Fruit fly (Drosophila melanogaster) whole organism, embryonic: ENCODE results near the gene CG15024.
A peak's percentile ranks its signal among the peaks of the same experiment; 100 is the strongest.

Experiments used
- Bdp1 ChIP-seq: fragments of 200-800 bp; sonication (Bioruptor generic); optimal IDR thresholded peaks from 3 replicates; lab custom pipeline; 2016; ENCODE audit warnings: missing biosample characterization, missing genetic modification characterization
- CG10321 ChIP-seq: fragments of 200-800 bp; sonication (Bioruptor generic); IDR thresholded peaks from 2 replicates; pipeline ENCODE4 v1.3.6; 2022; ENCODE audit warnings: missing biosample characterization, missing genetic modification characterization
- CG10654 ChIP-seq: fragments of 200-800 bp; sonication (Bioruptor generic); optimal IDR thresholded peaks from 2 replicates; lab custom pipeline; 2016; ENCODE audit warnings: missing biosample characterization, missing genetic modification characterization
- CG11085 ChIP-seq: fragments of 200-800 bp; sonication (Bioruptor generic); IDR thresholded peaks from 2 replicates; pipeline ENCODE4 v1.3.6; 2022; ENCODE audit warnings: missing biosample characterization, missing genetic modification characterization
- CG13287 ChIP-seq: fragments of 200-800 bp; sonication (Bioruptor generic); IDR thresholded peaks from 2 replicates; pipeline ENCODE4 v1.3.6; 2022; ENCODE audit warnings: missing biosample characterization, missing genetic modification characterization; ENCODE audit not compliant: partially characterized antibody
- CG16815 ChIP-seq: fragments of 200-800 bp; sonication (Bioruptor generic); optimal IDR thresholded peaks from 3 replicates; lab custom pipeline; 2017; ENCODE audit warnings: missing biosample characterization, mild to moderate bottlenecking, missing genetic modification characterization
- CG2199 ChIP-seq: fragments of 200-800 bp; sonication (Bioruptor generic); IDR thresholded peaks from 3 replicates; pipeline ENCODE4 v1.3.6; 2022; ENCODE audit warnings: missing biosample characterization, missing genetic modification characterization
- CG2889 ChIP-seq: fragments of 200-800 bp; sonication (Bioruptor generic); IDR thresholded peaks from 3 replicates; pipeline ENCODE4 v1.3.6; 2022; ENCODE audit warnings: missing biosample characterization, missing genetic modification characterization
- CG3163 ChIP-seq: fragments of 200-800 bp; sonication (Bioruptor generic); optimal IDR thresholded peaks from 3 replicates; lab custom pipeline; 2016; ENCODE audit warnings: missing biosample characterization, missing genetic modification characterization
- CG33213 ChIP-seq: fragments of 200-800 bp; sonication (Bioruptor generic); optimal IDR thresholded peaks from 3 replicates; lab custom pipeline; 2016; ENCODE audit warnings: missing biosample characterization, missing genetic modification characterization
- CG33557 ChIP-seq: fragments of 200-800 bp; sonication (Bioruptor generic); optimal IDR thresholded peaks from 2 replicates; lab custom pipeline; 2019; ENCODE audit warnings: missing biosample characterization, mild to moderate bottlenecking, missing genetic modification characterization, moderate library complexity
- CG5180 ChIP-seq: fragments of 200-800 bp; sonication (Bioruptor generic); optimal IDR thresholded peaks from 3 replicates; lab custom pipeline; 2017; ENCODE audit warnings: missing biosample characterization, missing genetic modification characterization, mild to moderate bottlenecking, moderate library complexity, missing genetic modification reagents
- CG6175 ChIP-seq: fragments of 200-800 bp; sonication (Bioruptor generic); IDR thresholded peaks from 3 replicates; pipeline ENCODE4 v1.3.6; 2022; ENCODE audit warnings: missing biosample characterization, missing genetic modification characterization
- CG7556 ChIP-seq: fragments of 200-800 bp; sonication (Bioruptor generic); optimal IDR thresholded peaks from 2 replicates; lab custom pipeline; 2017; ENCODE audit warnings: missing biosample characterization, mild to moderate bottlenecking, missing genetic modification characterization
- CG8765 ChIP-seq: fragments of 200-800 bp; sonication (Bioruptor generic); IDR thresholded peaks from 2 replicates; pipeline ENCODE4 v1.3.6; 2022; ENCODE audit warnings: missing biosample characterization, missing genetic modification characterization
- CG8924 ChIP-seq: fragments of 200-800 bp; optimal IDR thresholded peaks from 3 replicates; lab custom pipeline; 2019; ENCODE audit warnings: missing biosample characterization, mild to moderate bottlenecking, missing genetic modification characterization, moderate library complexity
- CTCF ChIP-seq: fragments of 200-800 bp; sonication (Bioruptor generic); optimal IDR thresholded peaks from 2 replicates; lab custom pipeline; 2017; ENCODE audit warnings: missing biosample characterization, mild to moderate bottlenecking, missing genetic modification characterization, moderate library complexity
- Deaf1 ChIP-seq: fragments of 200-800 bp; optimal IDR thresholded peaks from 3 replicates; lab custom pipeline; 2019; ENCODE audit warnings: missing biosample characterization, mild to moderate bottlenecking, missing genetic modification characterization, moderate library complexity
- Dfd ChIP-seq, 2 experiments: fragments of >200 bp; optimal IDR thresholded peaks; 2 replicates each; lab custom pipeline; 2017; ENCODE audit warnings: missing biosample characterization in 2 of 2, missing genetic modification characterization in 2 of 2
- Doc2 ChIP-seq: fragments of 200-800 bp; sonication (Bioruptor generic); IDR thresholded peaks from 2 replicates; pipeline ENCODE4 v1.3.6; 2022; ENCODE audit warnings: missing biosample characterization, missing genetic modification characterization
- Doc3 ChIP-seq: fragments of 200-800 bp; sonication (Bioruptor generic); IDR thresholded peaks from 3 replicates; pipeline ENCODE4 v1.3.6; 2022; ENCODE audit warnings: missing biosample characterization, missing genetic modification characterization; ENCODE audit not compliant: partially characterized antibody
- Dref ChIP-seq: fragments of 200-800 bp; sonication (Bioruptor generic); IDR thresholded peaks from 2 replicates; pipeline ENCODE4 v1.3.6; 2022; ENCODE audit warnings: missing biosample characterization, missing genetic modification characterization
- E2f1 ChIP-seq: fragments of 200-800 bp; sonication (Bioruptor generic); IDR thresholded peaks from 2 replicates; pipeline ENCODE4 v1.3.6; 2022; ENCODE audit warnings: missing biosample characterization, missing genetic modification characterization
- Ets97D ChIP-seq: fragments of 200-800 bp; sonication (Bioruptor generic); optimal IDR thresholded peaks from 3 replicates; lab custom pipeline; 2016; ENCODE audit warnings: missing biosample characterization, missing genetic modification characterization
- HLHmδ ChIP-seq: fragments of 200-800 bp; sonication (Bioruptor generic); optimal IDR thresholded peaks from 2 replicates; lab custom pipeline; 2018; ENCODE audit warnings: missing biosample characterization, mild to moderate bottlenecking, missing genetic modification characterization, moderate library complexity
- Hmr ChIP-seq: fragments of 200-800 bp; sonication (Bioruptor generic); optimal IDR thresholded peaks from 3 replicates; lab custom pipeline; 2017; ENCODE audit warnings: mild to moderate bottlenecking, missing biosample characterization, missing genetic modification reagents, missing genetic modification characterization
- MTF-1 ChIP-seq: fragments of 200-800 bp; sonication (Bioruptor generic); optimal IDR thresholded peaks from 2 replicates; lab custom pipeline; 2018; ENCODE audit warnings: missing biosample characterization, mild to moderate bottlenecking, missing genetic modification characterization, borderline replicate concordance
- Mad ChIP-seq: fragments of 200-800 bp; sonication (Bioruptor generic); optimal IDR thresholded peaks from 2 replicates; lab custom pipeline; 2016; ENCODE audit warnings: missing biosample characterization, missing genetic modification characterization
- Neu2 ChIP-seq: fragments of 200-800 bp; sonication (Bioruptor generic); optimal IDR thresholded peaks from 3 replicates; lab custom pipeline; 2016; ENCODE audit warnings: missing biosample characterization, missing genetic modification characterization, borderline replicate concordance
- Nf-YA ChIP-seq: fragments of 200-800 bp; sonication (Bioruptor generic); IDR thresholded peaks from 2 replicates; pipeline ENCODE4 v1.3.6; 2022; ENCODE audit warnings: missing biosample characterization, missing genetic modification characterization
- Spps ChIP-seq: fragments of 200-800 bp; sonication (Bioruptor generic); optimal IDR thresholded peaks from 2 replicates; lab custom pipeline; 2018; ENCODE audit warnings: missing biosample characterization, mild to moderate bottlenecking, missing genetic modification characterization
- Sry-β ChIP-seq: fragments of 200-800 bp; sonication (Bioruptor generic); optimal IDR thresholded peaks from 2 replicates; lab custom pipeline; 2018; ENCODE audit warnings: missing biosample characterization, mild to moderate bottlenecking, missing genetic modification characterization, moderate library complexity
- Stat92E ChIP-seq, 3 experiments: fragments of >200 bp in 2 of 3; fragments of 200-800 bp in 1 of 3; sonication (Bioruptor generic) in 1 of 3; optimal IDR thresholded peaks; 2 replicates each; lab custom pipeline; 2017 to 2019; ENCODE audit warnings: missing biosample characterization in 3 of 3, missing genetic modification characterization in 3 of 3, mild to moderate bottlenecking in 1 of 3, moderate library complexity in 1 of 3
- az2 ChIP-seq: fragments of 200-800 bp; sonication (Bioruptor generic); optimal IDR thresholded peaks from 3 replicates; lab custom pipeline; 2016; ENCODE audit warnings: missing biosample characterization, missing genetic modification characterization
- caup ChIP-seq: fragments of 200-800 bp; sonication (Bioruptor generic); optimal IDR thresholded peaks from 3 replicates; lab custom pipeline; 2017; ENCODE audit warnings: missing biosample characterization, mild to moderate bottlenecking, missing genetic modification characterization, moderate library complexity; ENCODE audit not compliant: severe bottlenecking
- croc ChIP-seq: fragments of 200-800 bp; sonication (Bioruptor generic); conservative IDR thresholded peaks from 3 replicates; pipeline ENCODE4 v1.3.6; 2022; ENCODE audit warnings: missing biosample characterization, missing genetic modification characterization
- da ChIP-seq: fragments of 200-800 bp; sonication (Bioruptor generic); optimal IDR thresholded peaks from 2 replicates; lab custom pipeline; 2016; ENCODE audit warnings: missing biosample characterization, missing genetic modification characterization
- dysf ChIP-seq: fragments of 200-800 bp; sonication (Bioruptor generic); IDR thresholded peaks from 3 replicates; pipeline ENCODE4 v1.3.6; 2022; ENCODE audit warnings: missing biosample characterization, missing genetic modification characterization
- en ChIP-seq: fragments of 200-800 bp; sonication (Bioruptor generic); optimal IDR thresholded peaks from 2 replicates; lab custom pipeline; 2016; ENCODE audit warnings: missing biosample characterization, missing genetic modification characterization
- ewg ChIP-seq: fragments of 200-800 bp; sonication (Bioruptor generic); optimal IDR thresholded peaks from 3 replicates; lab custom pipeline; 2017; ENCODE audit warnings: mild to moderate bottlenecking, missing biosample characterization, missing genetic modification reagents, missing genetic modification characterization
- gsb-n ChIP-seq: fragments of 200-800 bp; sonication (Bioruptor generic); optimal IDR thresholded peaks from 3 replicates; lab custom pipeline; 2018; ENCODE audit warnings: missing biosample characterization, mild to moderate bottlenecking, missing genetic modification characterization
- onecut ChIP-seq: fragments of 200-800 bp; sonication (Bioruptor generic); IDR thresholded peaks from 2 replicates; pipeline ENCODE4 v1.3.6; 2022; ENCODE audit warnings: missing biosample characterization, missing genetic modification characterization
- phol ChIP-seq: fragments of 200-800 bp; sonication (Bioruptor generic); optimal IDR thresholded peaks from 3 replicates; lab custom pipeline; 2018; ENCODE audit warnings: missing biosample characterization, mild to moderate bottlenecking, missing genetic modification characterization, moderate library complexity
- pnt ChIP-seq: fragments of 200-800 bp; sonication (Bioruptor generic); optimal IDR thresholded peaks from 3 replicates; lab custom pipeline; 2016; ENCODE audit warnings: missing biosample characterization, missing genetic modification characterization
- psq ChIP-seq: fragments of 200-800 bp; sonication (Bioruptor generic); optimal IDR thresholded peaks from 2 replicates; lab custom pipeline; 2017; ENCODE audit warnings: missing biosample characterization, missing genetic modification characterization
- ro ChIP-seq: fragments of 200-800 bp; sonication (Bioruptor generic); IDR thresholded peaks from 2 replicates; pipeline ENCODE4 v1.3.6; 2022; ENCODE audit warnings: missing biosample characterization, missing genetic modification characterization
- sc ChIP-seq, 3 experiments: fragments of >200 bp in 2 of 3; fragments of 200-800 bp in 1 of 3; sonication (Bioruptor generic) in 1 of 3; optimal IDR thresholded peaks; 2 replicates in 2 of 3; 3 replicates in 1 of 3; lab custom pipeline; 2017; ENCODE audit warnings: mild to moderate bottlenecking in 1 of 3, missing biosample characterization in 1 of 3, missing genetic modification characterization in 1 of 3, missing genetic modification reagents in 1 of 3
- sisA ChIP-seq: fragments of 200-800 bp; sonication (Bioruptor generic); IDR thresholded peaks from 2 replicates; pipeline ENCODE4 v1.3.6; 2022; ENCODE audit warnings: missing biosample characterization, missing genetic modification characterization
- vvl ChIP-seq: fragments of 200-800 bp; sonication (Bioruptor generic); IDR thresholded peaks from 2 replicates; pipeline ENCODE4 v1.3.6; 2022; ENCODE audit warnings: missing biosample characterization, missing genetic modification characterization
- zen ChIP-seq: fragments of 200-800 bp; sonication (Bioruptor generic); optimal IDR thresholded peaks from 3 replicates; lab custom pipeline; 2018; ENCODE audit warnings: missing biosample characterization, mild to moderate bottlenecking, missing genetic modification characterization, moderate library complexity

The CG15024 gene

dm6 chr3L:4474946-4475470 is 11.4 kb upstream of the CG15024 start (continued):
- TF ChIP-seq CG16815 (GFP tag; lab: Kevin White, UChicago) (no peak), CG2199 (GFP tag; lab: Robert Waterston, UW) (no peak), zen (tag; lab: Kevin White, UChicago) (no peak), CG11085 (GFP tag; lab: Robert Waterston, UW) (no peak; the same call in 1 of the 2 replicates), CG33213 (peak; percentile 86), MTF-1 (GFP tag; lab: Kevin White, UChicago) (peak; percentile 96), dysf (GFP tag; lab: Robert Waterston, UW) (peak; percentile 35; the same call in 1 of the 3 replicates), Doc3 (GFP tag; lab: Robert Waterston, UW) (no peak), CTCF (GFP tag; lab: Kevin White, UChicago) (peak; percentile 69), CG7556 (GFP tag; lab: Kevin White, UChicago) (peak; percentile 59), CG2889 (GFP tag; lab: Robert Waterston, UW) (no peak), CG8765 (GFP tag; lab: Robert Waterston, UW) (no peak), onecut (GFP tag; lab: Robert Waterston, UW) (peak; percentile 79), ewg (GFP tag; lab: Kevin White, UChicago) (peak; percentile 55), croc (GFP tag; lab: Robert Waterston, UW) (no peak), Neu2 (no peak), E2f1 (GFP tag; lab: Robert Waterston, UW) (peak; percentile 47; the same call in 1 of the 2 replicates), vvl (peak; percentile 89), Doc2 (GFP tag; lab: Robert Waterston, UW) (no peak), Dfd (GFP tag; optimal IDR thresholded peaks at IDR 0.05; lab: Kevin White, UChicago) (no peak), caup (GFP tag; lab: Kevin White, UChicago) (peak; percentile 97), CG8924 (no peak), sisA (no peak), CG10321 (GFP tag; lab: Robert Waterston, UW) (no peak), da (GFP tag; lab: Kevin White, UChicago) (no peak), Deaf1 (tag; lab: Kevin White, UChicago) (no peak), ro (no peak), Sry-β (GFP tag; lab: Kevin White, UChicago) (peak; percentile 67), pnt (no peak), gsb-n (tag; lab: Kevin White, UChicago) (peak; percentile 67), CG5180 (GFP tag; lab: Kevin White, UChicago) (peak; percentile 70), CG33557 (GFP tag; lab: Kevin White, UChicago) (peak; percentile 60), Dref (GFP tag; lab: Robert Waterston, UW) (no peak), Stat92E (GFP tag; optimal IDR thresholded peaks at IDR 0.05; lab: Kevin White, UChicago) (no peak), Nf-YA (GFP tag; lab: Robert Waterston, UW) (peak; percentile 33; the same call in 1 of the 2 replicates), CG3163 (GFP tag; lab: Kevin White, UChicago) (peak; percentile 24), en (peak; percentile 45), Ets97D (GFP tag; lab: Kevin White, UChicago) (peak; percentile 98), Hmr (GFP tag; lab: Kevin White, UChicago) (peak; percentile 90), HLHmδ (GFP tag; lab: Kevin White, UChicago) (peak; percentile 87), sc (optimal IDR thresholded peaks at IDR 0.05; lab: Kevin White, UChicago) (no peak), sc (GFP tag; optimal IDR thresholded peaks at IDR 0.05; lab: Kevin White, UChicago) (peak; percentile 66), psq (GFP tag; lab: Kevin White, UChicago) (peak; percentile 1), CG10654 (GFP tag; lab: Kevin White, UChicago) (peak; percentile 74), az2 (GFP tag; lab: Kevin White, UChicago) (peak; percentile 73), phol (tag; lab: Kevin White, UChicago) (peak; percentile 75), Mad (peak; percentile 67), Bdp1 (GFP tag; lab: Kevin White, UChicago) (peak; percentile 53), Spps (tag; lab: Kevin White, UChicago) (peak; percentile 43), CG13287 (GFP tag; lab: Robert Waterston, UW) (peak; percentile 29; the same call in 1 of the 2 replicates), CG6175 (GFP tag; lab: Robert Waterston, UW) (peak; percentile 47; the same call in 1 of the 3 replicates)
